Fruit fly (Drosophila melanogaster) whole organism, embryonic: ENCODE results near the gene CG31924.

ENCODE experiments used
- BtbVII ChIP-seq: fragments of 200-800 bp; sonication (Bioruptor generic); optimal IDR thresholded peaks from 3 replicates; lab custom pipeline; 2017; ENCODE audit warnings: missing biosample characterization, mild to moderate bottlenecking, missing genetic modification characterization
- C15 ChIP-seq: fragments of 200-800 bp; sonication (Bioruptor generic); IDR thresholded peaks from 3 replicates; pipeline ENCODE4 v1.3.6; 2022; ENCODE audit warnings: missing biosample characterization, missing genetic modification characterization
- CG10366 ChIP-seq: fragments of 200-800 bp; sonication (Bioruptor generic); IDR thresholded peaks from 2 replicates; pipeline ENCODE4 v1.3.6; 2022; ENCODE audit warnings: missing biosample characterization, missing genetic modification characterization
- CG11504 ChIP-seq: fragments of 200-800 bp; sonication (Bioruptor generic); optimal IDR thresholded peaks from 3 replicates; lab custom pipeline; 2019; ENCODE audit warnings: missing biosample characterization, mild to moderate bottlenecking, missing genetic modification characterization, moderate library complexity
- CG12104 ChIP-seq: fragments of 200-800 bp; sonication (Bioruptor generic); optimal IDR thresholded peaks from 3 replicates; lab custom pipeline; 2016; ENCODE audit warnings: missing biosample characterization, missing genetic modification characterization
- CG12769 ChIP-seq: fragments of 200-800 bp; sonication (Bioruptor generic); optimal IDR thresholded peaks from 2 replicates; lab custom pipeline; 2019; ENCODE audit warnings: missing biosample characterization, mild to moderate bottlenecking, missing genetic modification characterization, moderate library complexity
- CG12942 ChIP-seq: fragments of 200-800 bp; sonication (Bioruptor generic); optimal IDR thresholded peaks from 3 replicates; lab custom pipeline; 2016; ENCODE audit warnings: missing biosample characterization, missing genetic modification characterization
- CG14014 ChIP-seq: fragments of 200-800 bp; sonication (Bioruptor generic); IDR thresholded peaks from 2 replicates; pipeline ENCODE4 v1.3.6; 2022; ENCODE audit warnings: missing biosample characterization, missing genetic modification characterization
- CG1603 ChIP-seq: fragments of 200-800 bp; sonication (Bioruptor generic); optimal IDR thresholded peaks from 2 replicates; lab custom pipeline; 2019; ENCODE audit warnings: missing biosample characterization, mild to moderate bottlenecking, missing genetic modification characterization, moderate library complexity
- CG17186 ChIP-seq: fragments of 200-800 bp; sonication (Bioruptor generic); optimal IDR thresholded peaks from 3 replicates; lab custom pipeline; 2017; ENCODE audit warnings: missing biosample characterization, missing genetic modification reagents, missing genetic modification characterization
- CG18599 ChIP-seq: fragments of 200-800 bp; sonication (Bioruptor generic); optimal IDR thresholded peaks from 3 replicates; lab custom pipeline; 2017; ENCODE audit warnings: missing biosample characterization, missing genetic modification characterization, mild to moderate bottlenecking, moderate library complexity, missing genetic modification reagents
- CG18619 ChIP-seq: fragments of 200-800 bp; sonication (Bioruptor generic); optimal IDR thresholded peaks from 3 replicates; lab custom pipeline; 2017; ENCODE audit warnings: missing biosample characterization, mild to moderate bottlenecking, missing genetic modification characterization
- CG18764 ChIP-seq: fragments of 200-800 bp; sonication (Bioruptor generic); optimal IDR thresholded peaks from 3 replicates; lab custom pipeline; 2016; ENCODE audit warnings: missing biosample characterization, missing genetic modification characterization
- CG2120 ChIP-seq: fragments of 200-800 bp; sonication (Bioruptor generic); optimal IDR thresholded peaks from 3 replicates; lab custom pipeline; 2016; ENCODE audit warnings: missing biosample characterization, missing genetic modification characterization
- CG2678 ChIP-seq: fragments of 200-800 bp; sonication (Bioruptor generic); optimal IDR thresholded peaks from 3 replicates; lab custom pipeline; 2019; ENCODE audit warnings: missing biosample characterization, mild to moderate bottlenecking, missing genetic modification characterization, moderate library complexity
- CG2889 ChIP-seq: fragments of 200-800 bp; sonication (Bioruptor generic); IDR thresholded peaks from 3 replicates; pipeline ENCODE4 v1.3.6; 2022; ENCODE audit warnings: missing biosample characterization, missing genetic modification characterization
- CG31388 ChIP-seq: fragments of 200-800 bp; sonication (Bioruptor generic); optimal IDR thresholded peaks from 2 replicates; lab custom pipeline; 2016; ENCODE audit warnings: missing biosample characterization, missing genetic modification characterization
- CG33213 ChIP-seq: fragments of 200-800 bp; sonication (Bioruptor generic); optimal IDR thresholded peaks from 3 replicates; lab custom pipeline; 2016; ENCODE audit warnings: missing biosample characterization, missing genetic modification characterization
- CG3995 ChIP-seq: fragments of 200-800 bp; sonication (Bioruptor generic); optimal IDR thresholded peaks from 3 replicates; lab custom pipeline; 2016; ENCODE audit warnings: missing biosample characterization, missing genetic modification characterization
- CHES-1-like ChIP-seq: fragments of 200-800 bp; sonication (Bioruptor generic); optimal IDR thresholded peaks from 2 replicates; lab custom pipeline; 2016; ENCODE audit warnings: missing biosample characterization, missing genetic modification characterization
- Doc2 ChIP-seq: fragments of 200-800 bp; sonication (Bioruptor generic); IDR thresholded peaks from 2 replicates; pipeline ENCODE4 v1.3.6; 2022; ENCODE audit warnings: missing biosample characterization, missing genetic modification characterization
- Hmr ChIP-seq: fragments of 200-800 bp; sonication (Bioruptor generic); optimal IDR thresholded peaks from 3 replicates; lab custom pipeline; 2017; ENCODE audit warnings: mild to moderate bottlenecking, missing biosample characterization, missing genetic modification reagents, missing genetic modification characterization
- Hr51 ChIP-seq, 2 experiments: fragments of 200-800 bp; sonication (Bioruptor generic); optimal IDR thresholded peaks; 2 replicates in 1 of 2; 3 replicates in 1 of 2; lab custom pipeline; 2016 to 2018; ENCODE audit warnings: missing biosample characterization in 2 of 2, missing genetic modification characterization in 2 of 2, mild to moderate bottlenecking in 1 of 2, moderate library complexity in 1 of 2
- Med ChIP-seq: fragments of 200-800 bp; sonication (Bioruptor generic); peaks from one replicate; lab custom pipeline; 2016; ENCODE audit warnings: missing biosample characterization, missing genetic modification characterization, mild to moderate bottlenecking, inconsistent platforms, moderate library complexity
- Myb ChIP-seq: fragments of 200-800 bp; sonication (Bioruptor generic); optimal IDR thresholded peaks from 2 replicates; lab custom pipeline; 2016; ENCODE audit warnings: missing biosample characterization, missing genetic modification characterization
- Rfx ChIP-seq: fragments of 200-800 bp; sonication (Bioruptor generic); IDR thresholded peaks from 2 replicates; pipeline ENCODE4 v1.3.6; 2022; ENCODE audit warnings: missing biosample characterization, missing genetic modification characterization
- Scr ChIP-seq: fragments of 200-800 bp; sonication (Bioruptor generic); IDR thresholded peaks from 2 replicates; pipeline ENCODE4 v1.3.6; 2022; ENCODE audit warnings: missing biosample characterization, missing genetic modification characterization; ENCODE audit not compliant: partially characterized antibody
- Sox102F ChIP-seq: fragments of 200-800 bp; sonication (Bioruptor generic); optimal IDR thresholded peaks from 2 replicates; lab custom pipeline; 2018; ENCODE audit warnings: missing biosample characterization, mild to moderate bottlenecking, missing genetic modification characterization, moderate library complexity
- TFAM ChIP-seq: fragments of 200-800 bp; sonication (Bioruptor generic); optimal IDR thresholded peaks from 2 replicates; lab custom pipeline; 2017; ENCODE audit warnings: missing biosample characterization, missing genetic modification characterization, inconsistent platforms
- Xrp1 ChIP-seq: fragments of 200-800 bp; sonication (Bioruptor generic); IDR thresholded peaks from 2 replicates; pipeline ENCODE4 v1.3.6; 2022; ENCODE audit warnings: missing biosample characterization, missing genetic modification characterization
- ab ChIP-seq: fragments of 200-800 bp; sonication (Bioruptor generic); optimal IDR thresholded peaks from 2 replicates; lab custom pipeline; 2016; ENCODE audit warnings: missing biosample characterization, missing genetic modification characterization
- bbx ChIP-seq: fragments of 200-800 bp; sonication (Bioruptor generic); IDR thresholded peaks from 2 replicates; pipeline ENCODE4 v1.3.6; 2022; ENCODE audit warnings: missing biosample characterization, missing genetic modification characterization; ENCODE audit not compliant: partially characterized antibody
- bowl ChIP-seq: fragments of 200-800 bp; sonication (Bioruptor generic); IDR thresholded peaks from 2 replicates; pipeline ENCODE4 v1.3.6; 2022; ENCODE audit warnings: missing biosample characterization, missing genetic modification characterization
- br ChIP-seq: fragments of >200 bp; optimal IDR thresholded peaks from 2 replicates; lab custom pipeline; 2017
- ci ChIP-seq: fragments of 200-800 bp; sonication (Bioruptor generic); IDR thresholded peaks from 3 replicates; pipeline ENCODE4 v1.3.6; 2022; ENCODE audit warnings: missing biosample characterization, missing genetic modification characterization
- dmrt99B ChIP-seq: fragments of 200-800 bp; sonication (Bioruptor generic); optimal IDR thresholded peaks from 2 replicates; lab custom pipeline; 2018; ENCODE audit warnings: missing biosample characterization, mild to moderate bottlenecking, missing genetic modification characterization, moderate library complexity
- dpn ChIP-seq, 2 experiments: fragments of 200-800 bp; sonication (Bioruptor generic); optimal IDR thresholded peaks; 3 replicates each; lab custom pipeline; 2016; ENCODE audit warnings: missing biosample characterization in 2 of 2, missing genetic modification characterization in 2 of 2
- fd96Cb ChIP-seq: fragments of 200-800 bp; sonication (Bioruptor generic); optimal IDR thresholded peaks from 2 replicates; lab custom pipeline; 2018; ENCODE audit warnings: missing biosample characterization, mild to moderate bottlenecking, missing genetic modification characterization, moderate library complexity
- gcm2 ChIP-seq: fragments of 200-800 bp; sonication (Bioruptor generic); optimal IDR thresholded peaks from 2 replicates; lab custom pipeline; 2016; ENCODE audit warnings: missing biosample characterization, missing genetic modification characterization
- h ChIP-seq: fragments of >200 bp; optimal IDR thresholded peaks from 2 replicates; lab custom pipeline; 2017
- lab ChIP-seq: fragments of 200-800 bp; sonication (Bioruptor generic); optimal IDR thresholded peaks from 3 replicates; lab custom pipeline; 2017; ENCODE audit warnings: missing biosample characterization, missing genetic modification characterization, mild to moderate bottlenecking, moderate library complexity, missing genetic modification reagents
- lbe ChIP-seq: fragments of 200-800 bp; sonication (Bioruptor generic); optimal IDR thresholded peaks from 2 replicates; lab custom pipeline; 2016; ENCODE audit warnings: missing biosample characterization, mild to moderate bottlenecking, missing genetic modification characterization
- lilli ChIP-seq: fragments of 200-800 bp; sonication (Bioruptor generic); optimal IDR thresholded peaks from 3 replicates; lab custom pipeline; 2016; ENCODE audit warnings: missing biosample characterization, missing genetic modification characterization
- maf-S ChIP-seq: fragments of 200-800 bp; sonication (Bioruptor generic); optimal IDR thresholded peaks from 2 replicates; lab custom pipeline; 2016; ENCODE audit warnings: missing biosample characterization, missing genetic modification characterization
- pan ChIP-seq, 4 experiments: fragments of >200 bp in 3 of 4; fragments of 200-800 bp in 1 of 4; sonication (Bioruptor generic) in 1 of 4; optimal IDR thresholded peaks in 3 of 4; IDR thresholded peaks in 1 of 4; 2 replicates each; pipeline versions ENCODE4 v1.3.6 to Lab custom; 2017 to 2022; ENCODE audit warnings: missing biosample characterization in 2 of 4, missing genetic modification characterization in 2 of 4, mixed read lengths in 1 of 4
- pb ChIP-seq: fragments of 200-800 bp; sonication (Bioruptor generic); optimal IDR thresholded peaks from 3 replicates; lab custom pipeline; 2016; ENCODE audit warnings: missing biosample characterization, missing genetic modification characterization
- pum ChIP-seq: fragments of 200-800 bp; sonication (Bioruptor generic); optimal IDR thresholded peaks from 2 replicates; lab custom pipeline; 2016; ENCODE audit warnings: missing biosample characterization, missing genetic modification characterization
- row ChIP-seq: fragments of 200-800 bp; sonication (Bioruptor generic); IDR thresholded peaks from 3 replicates; pipeline ENCODE4 v1.3.6; 2022; ENCODE audit warnings: missing biosample characterization, missing genetic modification characterization
- sens ChIP-seq: fragments of 200-800 bp; sonication (Bioruptor generic); peaks from one replicate; lab custom pipeline; 2016; ENCODE audit warnings: missing biosample characterization, missing genetic modification characterization
- stc ChIP-seq: fragments of 200-800 bp; sonication (Bioruptor generic); IDR thresholded peaks from 2 replicates; pipeline ENCODE4 v1.3.6; 2022; ENCODE audit warnings: missing biosample characterization, missing genetic modification characterization
- twi ChIP-seq: fragments of 200-800 bp; optimal IDR thresholded peaks from 2 replicates; lab custom pipeline; 2019; ENCODE audit warnings: missing biosample characterization, mild to moderate bottlenecking, missing genetic modification characterization, moderate library complexity

Gene CG31924

dm6 chr2L:1354819-1355218 is at the start of gene CG31924:
CG31924 (minus strand) TSS chr2L:1354919.
- TF ChIP-seq CG12942 (GFP tag; lab: Kevin White, UChicago), result no peak
- TF ChIP-seq pb (GFP tag; lab: Kevin White, UChicago), result no peak
- TF ChIP-seq bowl (GFP tag; lab: Robert Waterston, UW), result no peak
- no peak for TF ChIP-seq CG2889
- no peak for TF ChIP-seq Hr51 (GFP tag; optimal IDR thresholded peaks at IDR 0.05; lab: Kevin White, UChicago)
- no peak for TF ChIP-seq CG3995 (GFP tag; lab: Kevin White, UChicago)
- TF ChIP-seq Scr (GFP tag; lab: Robert Waterston, UW), result no peak
- TF ChIP-seq CG2678 (tag; lab: Kevin White, UChicago), result no peak
- TF ChIP-seq TFAM, result no peak
- no peak for TF ChIP-seq lbe (GFP tag; lab: Kevin White, UChicago)
- TF ChIP-seq BtbVII (GFP tag; lab: Kevin White, UChicago), result no peak
- no peak for TF ChIP-seq h (lab: Kevin White, UChicago)
- no peak for TF ChIP-seq br (lab: Kevin White, UChicago)
- no peak for TF ChIP-seq gcm2 (GFP tag; lab: Kevin White, UChicago)
- no peak for TF ChIP-seq C15 (GFP tag; lab: Robert Waterston, UW)
- TF ChIP-seq dpn (GFP tag; optimal IDR thresholded peaks at IDR 0.05; lab: Kevin White, UChicago), result no peak
- no peak for TF ChIP-seq maf-S (GFP tag; lab: Kevin White, UChicago)
- TF ChIP-seq Doc2, result no peak
- no peak for TF ChIP-seq twi
- TF ChIP-seq, all 482 proteins: peak for 0

dm6 chr2L:1402728-1403127 is 48.0 kb upstream of the CG31924 start:
- peak; percentile 56 for TF ChIP-seq sens
- TF ChIP-seq row, result peak; percentile 54
- no peak for TF ChIP-seq CG33213 (GFP tag; lab: Kevin White, UChicago)
- TF ChIP-seq CG18599 (GFP tag; lab: Kevin White, UChicago), result peak; percentile 61
- no peak for TF ChIP-seq pum (GFP tag; lab: Kevin White, UChicago)
- TF ChIP-seq bbx (GFP tag; lab: Robert Waterston, UW), result no peak
- TF ChIP-seq lilli, result peak; percentile 14
- TF ChIP-seq CG14014, result peak; percentile 26; the same call in 1 of the 2 replicates
- TF ChIP-seq CG31388, result no peak
- TF ChIP-seq CG2120 (GFP tag; lab: Kevin White, UChicago), result peak; percentile 18
- no peak for TF ChIP-seq CG18619
- TF ChIP-seq CG12769 (tag; lab: Kevin White, UChicago), result peak; percentile 6
- no peak for TF ChIP-seq ab (GFP tag; lab: Kevin White, UChicago)
- peak; percentile 44; the same call in 1 of the 2 replicates for TF ChIP-seq Xrp1 (GFP tag; lab: Robert Waterston, UW)
- peak; percentile 47 for TF ChIP-seq Med
- 0 out of 2 replicates have a peak, but pooled peaks have one; percentile 43 for TF ChIP-seq stc (GFP tag; lab: Robert Waterston, UW)
- no peak for TF ChIP-seq pan (optimal IDR thresholded peaks at IDR 0.05; lab: Kevin White, UChicago)
- TF ChIP-seq pan (GFP tag; optimal IDR thresholded peaks at IDR 0.05 in 1 of 2, IDR thresholded peaks at IDR 0.05 in 1 of 2), result no peak
- no peak for TF ChIP-seq CG17186 (GFP tag; lab: Kevin White, UChicago)
- TF ChIP-seq CG10366 (GFP tag; lab: Robert Waterston, UW), result peak; percentile 15; the same call in 1 of the 2 replicates
- TF ChIP-seq CG1603 (tag; lab: Kevin White, UChicago), result peak; percentile 4
- TF ChIP-seq dmrt99B (tag; lab: Kevin White, UChicago), result peak; percentile 0
- no peak for TF ChIP-seq CG18764 (GFP tag; lab: Kevin White, UChicago)
- TF ChIP-seq CG12104 (GFP tag; lab: Kevin White, UChicago), result no peak
- peak; percentile 0 for TF ChIP-seq CG11504
- TF ChIP-seq Rfx, result peak; percentile 40
- TF ChIP-seq Myb (GFP tag; lab: Kevin White, UChicago), result no peak
- no peak for TF ChIP-seq ci (GFP tag; lab: Robert Waterston, UW)
- TF ChIP-seq twi, result peak; percentile 88
- TF ChIP-seq CG2678 (tag; lab: Kevin White, UChicago), result peak; percentile 0
- TF ChIP-seq Sox102F, result peak; percentile 1
- TF ChIP-seq Hmr, result peak; percentile 6
- TF ChIP-seq lab (GFP tag; lab: Kevin White, UChicago), result peak; percentile 33
- TF ChIP-seq fd96Cb, result no peak
- no peak for TF ChIP-seq CHES-1-like (GFP tag; lab: Kevin White, UChicago)
